Fruit fly (Drosophila melanogaster) whole organism, adult: ENCODE data around the gene Vps33B.

ENCODE experiments used
- CG11617 ChIP-seq: fragments of 200-800 bp; sonication (Bioruptor generic); optimal IDR thresholded peaks from 2 replicates; lab custom pipeline; 2017; ENCODE audit warnings: mild to moderate bottlenecking, missing biosample characterization, missing genetic modification reagents, missing genetic modification characterization
- CG1620 ChIP-seq: fragments of 200-800 bp; sonication (Bioruptor generic); optimal IDR thresholded peaks from 2 replicates; lab custom pipeline; 2016; ENCODE audit warnings: missing biosample characterization, missing genetic modification characterization
- CG33017 ChIP-seq: fragments of 200-800 bp; sonication (Bioruptor generic); optimal IDR thresholded peaks from 2 replicates; lab custom pipeline; 2018; ENCODE audit warnings: missing biosample characterization, mild to moderate bottlenecking, missing genetic modification characterization, moderate library complexity
- CG5204 ChIP-seq: fragments of 200-800 bp; sonication (Bioruptor generic); optimal IDR thresholded peaks from 2 replicates; lab custom pipeline; 2016; ENCODE audit warnings: missing biosample characterization, missing genetic modification characterization
- CG7045 ChIP-seq: fragments of 200-800 bp; sonication (Bioruptor generic); optimal IDR thresholded peaks from 2 replicates; lab custom pipeline; 2017; ENCODE audit warnings: missing biosample characterization, mild to moderate bottlenecking, missing genetic modification characterization
- CG7101 ChIP-seq: fragments of 200-800 bp; sonication (Bioruptor generic); optimal IDR thresholded peaks from 2 replicates; lab custom pipeline; 2018; ENCODE audit warnings: missing biosample characterization, mild to moderate bottlenecking, missing genetic modification characterization, moderate library complexity
- Mnt ChIP-seq: fragments of 200-800 bp; sonication (Bioruptor generic); optimal IDR thresholded peaks from 2 replicates; lab custom pipeline; 2016; ENCODE audit warnings: missing biosample characterization, mild to moderate bottlenecking, missing genetic modification characterization
- bab1 ChIP-seq: fragments of 200-800 bp; sonication (Bioruptor generic); optimal IDR thresholded peaks from 3 replicates; lab custom pipeline; 2019; ENCODE audit warnings: missing biosample characterization, mild to moderate bottlenecking, missing genetic modification characterization, moderate library complexity
- cic ChIP-seq: fragments of 200-800 bp; sonication (Bioruptor generic); optimal IDR thresholded peaks from 2 replicates; lab custom pipeline; 2017; ENCODE audit warnings: missing biosample characterization, mild to moderate bottlenecking, missing genetic modification characterization, moderate library complexity
- kay ChIP-seq: fragments of 200-800 bp; sonication (Bioruptor generic); peaks from one replicate; lab custom pipeline; 2016; ENCODE audit warnings: missing biosample characterization, missing genetic modification characterization, borderline replicate concordance
- pad ChIP-seq: fragments of 200-800 bp; sonication (Bioruptor generic); optimal IDR thresholded peaks from 3 replicates; lab custom pipeline; 2017; ENCODE audit warnings: missing biosample characterization, missing genetic modification characterization, mild to moderate bottlenecking, moderate library complexity, missing genetic modification reagents

DNA sequence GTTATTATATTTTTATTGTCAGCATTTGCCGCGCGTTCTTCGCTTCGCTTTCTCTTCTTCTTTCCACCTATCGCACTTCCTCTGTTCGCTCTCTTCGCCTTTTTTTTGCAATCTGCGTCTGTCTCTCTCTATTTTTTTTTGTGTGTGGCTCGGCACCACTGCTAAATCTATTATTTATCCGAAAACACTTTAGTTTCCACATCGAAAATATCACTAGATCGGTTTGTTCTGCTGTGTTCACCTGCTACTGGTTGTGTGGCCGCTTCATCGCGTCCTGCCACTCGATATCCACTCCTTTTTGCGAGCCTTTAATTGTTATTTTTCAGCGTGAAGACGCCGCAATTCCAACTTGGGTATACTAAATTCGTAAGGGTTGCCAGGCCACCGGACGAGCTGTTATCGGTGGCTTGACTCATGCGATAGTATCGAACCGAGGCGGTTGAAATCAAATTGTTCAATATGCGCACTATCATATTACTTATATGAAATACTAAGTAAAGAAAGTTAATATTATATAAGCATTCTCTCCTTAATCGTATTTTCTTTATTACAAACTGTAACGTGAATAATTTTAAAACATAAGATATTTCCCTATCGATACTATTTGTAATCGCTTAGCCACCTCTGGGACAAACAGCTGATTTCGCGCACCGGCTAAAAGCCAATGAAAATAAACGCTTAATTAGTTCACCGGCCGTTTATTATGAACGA is 9.3 kb downstream of the Vps33B start, which contains the start of the genes XNP, CG42488 and CG5116:
- TF ChIP-seq cic, result peak; percentile 24
- TF ChIP-seq kay (GFP tag; lab: Kevin White, UChicago), result no peak
- peak; percentile 61 for TF ChIP-seq pad (GFP tag; lab: Kevin White, UChicago)
- TF ChIP-seq CG11617 (GFP tag; lab: Kevin White, UChicago), result peak; percentile 82
- peak; percentile 78 for TF ChIP-seq CG1620 (GFP tag; lab: Kevin White, UChicago)
- peak; percentile 81 for TF ChIP-seq Mnt (GFP tag; lab: Kevin White, UChicago)
- TF ChIP-seq CG5204 (GFP tag; lab: Kevin White, UChicago), result no peak
- peak; percentile 15 for TF ChIP-seq CG33017
- peak; percentile 81 for TF ChIP-seq bab1
- TF ChIP-seq CG7101, result peak; percentile 67
- TF ChIP-seq CG7045 (GFP tag; lab: Kevin White, UChicago), result peak; percentile 42
